Worm (Caenorhabditis elegans) whole organism, late embryonic: ENCODE results near the gene scl-27.

Experiments used
- F13H6.1 ChIP-seq: sonication (generic microtip); optimal IDR thresholded peaks from 2 replicates; lab custom pipeline; 2016; ENCODE audit warnings: missing genetic modification characterization, missing compliant biosample characterization
- K09A11.1 ChIP-seq: sonication (generic microtip); optimal IDR thresholded peaks from 2 replicates; lab custom pipeline; 2017; ENCODE audit warnings: antibody characterized with exemption, mild to moderate bottlenecking, missing genetic modification characterization, missing compliant biosample characterization; ENCODE audit not compliant: insufficient read depth
- ahr-1 ChIP-seq: sonication (generic microtip); optimal IDR thresholded peaks from 2 replicates; lab custom pipeline; 2016; ENCODE audit warnings: missing genetic modification characterization, missing compliant biosample characterization
- ama-1 ChIP-seq: fragments of 150-350 bp; optimal IDR thresholded peaks from 2 replicates; lab custom pipeline; 2014
- ceh-14 ChIP-seq: sonication (generic microtip); optimal IDR thresholded peaks from 2 replicates; lab custom pipeline; 2016; ENCODE audit warnings: missing genotype, missing genetic modification characterization, missing compliant biosample characterization
- ceh-18 ChIP-seq: sonication (generic microtip); optimal IDR thresholded peaks from 2 replicates; lab custom pipeline; 2016; ENCODE audit warnings: missing genetic modification characterization, missing compliant biosample characterization
- ceh-19 ChIP-seq: fragments of 200-800 bp; sonication (Bioruptor generic); optimal IDR thresholded peaks from 2 replicates; lab custom pipeline; 2018; ENCODE audit warnings: mild to moderate bottlenecking, missing genetic modification characterization, missing compliant biosample characterization
- ceh-2 ChIP-seq: sonication (generic microtip); optimal IDR thresholded peaks from 2 replicates; lab custom pipeline; 2016; ENCODE audit warnings: missing genotype, missing genetic modification characterization, missing compliant biosample characterization
- ceh-24 ChIP-seq: sonication (generic microtip); optimal IDR thresholded peaks from 2 replicates; lab custom pipeline; 2016; ENCODE audit warnings: mild to moderate bottlenecking, missing genetic modification characterization, missing compliant biosample characterization
- che-1 ChIP-seq: sonication (generic microtip); optimal IDR thresholded peaks from 2 replicates; lab custom pipeline; 2016; ENCODE audit warnings: mild to moderate bottlenecking, missing genetic modification characterization, missing compliant biosample characterization
- dve-1 ChIP-seq: sonication (generic microtip); optimal IDR thresholded peaks from 2 replicates; lab custom pipeline; 2017; ENCODE audit warnings: antibody characterized with exemption, mild to moderate bottlenecking, missing genetic modification characterization, missing compliant biosample characterization
- elt-2 ChIP-seq: sonication (generic microtip); optimal IDR thresholded peaks from 2 replicates; lab custom pipeline; 2016; ENCODE audit warnings: missing genetic modification reagents, missing genetic modification characterization, missing compliant biosample characterization
- elt-4 ChIP-seq: sonication (generic microtip); optimal IDR thresholded peaks from 2 replicates; lab custom pipeline; 2016; ENCODE audit warnings: missing genetic modification characterization, missing compliant biosample characterization
- ets-4 ChIP-seq: sonication (generic microtip); optimal IDR thresholded peaks from 2 replicates; lab custom pipeline; 2016; ENCODE audit warnings: missing genetic modification characterization, missing compliant biosample characterization
- eyg-1 ChIP-seq: sonication (generic microtip); optimal IDR thresholded peaks from 2 replicates; lab custom pipeline; 2016; ENCODE audit warnings: missing genotype, missing genetic modification characterization, missing compliant biosample characterization
- fax-1 ChIP-seq: sonication (generic microtip); optimal IDR thresholded peaks from 2 replicates; lab custom pipeline; 2016; ENCODE audit warnings: missing genotype, missing genetic modification characterization, missing compliant biosample characterization
- hlh-13 ChIP-seq: fragments of 200-800 bp; sonication (Bioruptor generic); optimal IDR thresholded peaks from 2 replicates; lab custom pipeline; 2018; ENCODE audit warnings: mild to moderate bottlenecking, missing genetic modification characterization, missing compliant biosample characterization
- hlh-15 ChIP-seq: sonication (generic microtip); optimal IDR thresholded peaks from 2 replicates; lab custom pipeline; 2016; ENCODE audit warnings: missing genetic modification characterization, missing compliant biosample characterization
- hlh-30 ChIP-seq: sonication (generic microtip); optimal IDR thresholded peaks from 2 replicates; lab custom pipeline; 2017; ENCODE audit warnings: antibody characterized with exemption, missing genetic modification characterization, missing compliant biosample characterization; ENCODE audit not compliant: insufficient read depth
- lin-11 ChIP-seq: fragments of 200-800 bp; sonication (Bioruptor generic); optimal IDR thresholded peaks from 2 replicates; lab custom pipeline; 2018; ENCODE audit warnings: mild to moderate bottlenecking, missing genetic modification characterization, missing compliant biosample characterization
- madf-2 ChIP-seq: sonication (generic microtip); optimal IDR thresholded peaks from 2 replicates; lab custom pipeline; 2017; ENCODE audit warnings: missing genetic modification characterization, missing compliant biosample characterization
- nhr-11 ChIP-seq: fragments of 150-350 bp; optimal IDR thresholded peaks from 2 replicates; lab custom pipeline; 2014; ENCODE audit warnings: missing biosample characterization, missing genetic modification characterization
- nhr-232 ChIP-seq: sonication (generic microtip); optimal IDR thresholded peaks from 2 replicates; lab custom pipeline; 2016; ENCODE audit warnings: missing genetic modification characterization, missing compliant biosample characterization
- pag-3 ChIP-seq: sonication (generic microtip); optimal IDR thresholded peaks from 2 replicates; lab custom pipeline; 2016; ENCODE audit warnings: missing compliant biosample characterization, missing genetic modification characterization, borderline replicate concordance
- pat-9 ChIP-seq: fragments of 200-800 bp; sonication (Bioruptor generic); optimal IDR thresholded peaks from 2 replicates; lab custom pipeline; 2018; ENCODE audit warnings: mild to moderate bottlenecking, missing genetic modification characterization, moderate library complexity, missing compliant biosample characterization
- pax-1 ChIP-seq: fragments of 150-350 bp; optimal IDR thresholded peaks from 2 replicates; lab custom pipeline; 2014; ENCODE audit warnings: missing biosample characterization, missing genetic modification characterization
- pha-2 ChIP-seq: sonication (generic microtip); optimal IDR thresholded peaks from 2 replicates; lab custom pipeline; 2017; ENCODE audit warnings: mild to moderate bottlenecking, missing genetic modification characterization, missing compliant biosample characterization
- pha-4 ChIP-seq: fragments of 150-350 bp; optimal IDR thresholded peaks from 2 replicates; lab custom pipeline; 2018; ENCODE audit warnings: missing biosample characterization, missing genetic modification reagents, missing genetic modification characterization
- sox-4 ChIP-seq: sonication (generic microtip); optimal IDR thresholded peaks from 2 replicates; lab custom pipeline; 2017; ENCODE audit warnings: mild to moderate bottlenecking, missing genetic modification characterization, inconsistent platforms, missing compliant biosample characterization
- tbx-7 ChIP-seq: sonication (generic microtip); optimal IDR thresholded peaks from 2 replicates; lab custom pipeline; 2016; ENCODE audit warnings: missing genotype, missing genetic modification characterization, missing compliant biosample characterization
- unc-3 ChIP-seq, 2 experiments: fragments of 200-800 bp in 1 of 2; sonication (Bioruptor generic) in 1 of 2; sonication (generic microtip) in 1 of 2; conservative IDR thresholded peaks in 1 of 2; optimal IDR thresholded peaks in 1 of 2; 2 replicates each; pipeline versions ENCODE4 v1.3.6 to Lab custom; 2016 to 2022; ENCODE audit warnings: missing compliant biosample characterization in 2 of 2, missing genetic modification characterization in 2 of 2, missing genetic modification reagents in 1 of 2
- unc-55 ChIP-seq: sonication (generic microtip); optimal IDR thresholded peaks from 2 replicates; lab custom pipeline; 2017; ENCODE audit warnings: missing biosample characterization, missing genetic modification reagents, missing genetic modification characterization
- zip-5 ChIP-seq: sonication (generic microtip); optimal IDR thresholded peaks from 2 replicates; lab custom pipeline; 2016; ENCODE audit warnings: missing genetic modification characterization, missing compliant biosample characterization

The scl-27 gene

ce11 chrV:414630-415029 is 14.8 kb downstream of the scl-27 start, which contains the start of gene dod-19:
Gene dod-19 (minus strand): TSS chrV:414759.
- TF ChIP-seq zip-5 (tag; lab: Kevin White, UChicago) (no peak), pag-3 (no peak), ceh-2 (tag; lab: Kevin White, UChicago) (no peak), pax-1 (tag; lab: Kevin White, UChicago) (no peak), lin-11 (tag; lab: Kevin White, UChicago) (no peak), ceh-19 (GFP tag; lab: Kevin White, UChicago) (no peak), pha-2 (tag; lab: Kevin White, UChicago) (no peak), nhr-232 (tag; lab: Kevin White, UChicago) (no peak), tbx-7 (tag; lab: Kevin White, UChicago) (no peak), ets-4 (tag; lab: Kevin White, UChicago) (no peak)

- TF ChIP-seq pha-4 (tag; lab: Kevin White, UChicago) (no peak), pat-9 (no peak), sox-4 (tag; lab: Kevin White, UChicago) (no peak), lin-11 (tag; lab: Kevin White, UChicago) (no peak), madf-2 (tag; lab: Kevin White, UChicago) (no peak), elt-2 (tag; lab: Kevin White, UChicago) (peak; percentile 18), zip-5 (tag; lab: Kevin White, UChicago) (no peak)
Measured at ce11 chrV:415072-415471, 15.3 kb downstream of the scl-27 start.

- no peak for TF ChIP-seq F13H6.1 (tag; lab: Kevin White, UChicago)
- TF ChIP-seq che-1 (tag; lab: Kevin White, UChicago), result no peak
- no peak for TF ChIP-seq ama-1 (lab: Kevin White, UChicago)
- TF ChIP-seq hlh-15 (tag; lab: Kevin White, UChicago), result no peak
- no peak for TF ChIP-seq elt-4 (tag; lab: Kevin White, UChicago)
- no peak for TF ChIP-seq eyg-1 (tag; lab: Kevin White, UChicago)
- TF ChIP-seq ceh-14 (tag; lab: Kevin White, UChicago), result no peak
- TF ChIP-seq hlh-13 (GFP tag; lab: Kevin White, UChicago), result no peak
- no peak for TF ChIP-seq ceh-24
Measured at ce11 chrV:417656-418353, 18.0 kb downstream of the scl-27 start, which contains the start of gene irg-8. Gene irg-8 (minus strand): TSS chrV:417706.

DNA sequence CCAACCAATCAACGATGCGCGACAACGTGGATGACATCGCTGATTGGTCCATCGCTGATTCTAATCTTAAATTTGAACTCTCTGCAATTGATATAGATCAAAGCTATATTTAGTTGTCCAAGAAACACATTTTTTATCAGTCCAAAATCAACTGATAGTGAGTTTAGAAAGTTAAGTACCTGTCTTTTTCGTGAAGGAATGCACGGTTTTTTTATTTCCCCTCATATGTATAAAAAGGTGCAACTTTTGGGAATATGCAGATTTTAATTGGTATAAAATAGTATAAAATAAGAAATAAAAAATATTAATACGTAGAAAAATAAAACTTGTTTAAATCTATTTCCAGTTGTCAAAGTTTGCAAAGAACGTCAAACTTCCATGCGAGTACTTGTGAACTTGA is 18.6 kb downstream of the scl-27 start, which contains the start of gene Y39D8A.1:
TSS of gene Y39D8A.1 (plus strand) at position 301 of the 400 bp plus-strand sequence.
- no peak for TF ChIP-seq ceh-18 (tag; lab: Kevin White, UChicago)
- no peak for TF ChIP-seq K09A11.1
- TF ChIP-seq unc-3 (GFP tag; conservative IDR thresholded peaks at IDR 0.05; lab: Robert Waterston, UW), result no peak
- TF ChIP-seq unc-3 (tag; optimal IDR thresholded peaks at IDR 0.05; lab: Kevin White, UChicago), result no peak
- no peak for TF ChIP-seq ahr-1

DNA sequence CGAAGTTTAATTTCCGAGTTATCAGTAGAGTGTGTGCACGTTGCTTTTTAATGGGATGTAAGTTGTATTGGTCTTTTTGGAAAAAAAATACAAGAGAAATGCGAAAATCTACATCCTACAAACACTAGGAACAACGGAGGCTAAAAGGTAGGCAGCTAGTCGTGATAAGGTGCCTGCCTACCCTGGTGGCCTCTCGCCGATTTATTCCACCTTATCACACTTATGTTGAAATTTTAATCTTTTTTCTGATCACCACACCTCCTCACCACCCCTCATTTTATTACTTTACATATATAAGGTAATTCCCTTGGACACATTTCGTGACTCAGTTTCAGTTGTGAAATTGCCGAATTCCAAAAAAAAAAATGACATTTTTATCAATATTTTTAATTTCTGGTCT is 22.3 kb downstream of the scl-27 start, which contains the start of gene dod-20:
TSS of gene dod-20 (plus strand) at position 301 of the 400 bp plus-strand sequence.
- TF ChIP-seq unc-55, result no peak
- no peak for TF ChIP-seq fax-1 (tag; lab: Kevin White, UChicago)
- no peak for TF ChIP-seq dve-1
- no peak for TF ChIP-seq hlh-30 (tag; lab: Kevin White, UChicago)
- TF ChIP-seq K09A11.1, result no peak
- TF ChIP-seq nhr-11, result no peak
- no peak for TF ChIP-seq hlh-13 (GFP tag; lab: Kevin White, UChicago)
